Worm (Caenorhabditis elegans) whole organism, L4 larva: ENCODE results near the gene srz-54.

Experiments
- Y105C5A.15 ChIP-seq: fragments of 200-800 bp; sonication (Bioruptor generic); IDR thresholded peaks from 2 replicates; pipeline ENCODE4 v1.3.6; 2022; ENCODE audit warnings: missing genetic modification characterization, missing compliant biosample characterization
- Y75B8A.6 ChIP-seq: fragments of 200-800 bp; sonication (Bioruptor generic); IDR thresholded peaks from 2 replicates; pipeline ENCODE4 v1.3.6; 2022; ENCODE audit warnings: missing genetic modification reagents, missing genetic modification characterization, missing compliant biosample characterization
- ZK546.5 ChIP-seq, 2 experiments: sonication (generic microtip); optimal IDR thresholded peaks; 2 replicates each; lab custom pipeline; 2017; ENCODE audit warnings: missing biosample characterization in 2 of 2, missing genetic modification characterization in 2 of 2
- aha-1 ChIP-seq: fragments of 150-350 bp; peaks from one replicate; lab custom pipeline; 2014; ENCODE audit warnings: missing biosample characterization, missing genetic modification characterization
- attf-4 ChIP-seq: sonication (generic microtip); optimal IDR thresholded peaks from 3 replicates; lab custom pipeline; 2017; ENCODE audit warnings: missing biosample characterization, missing genetic modification characterization
- ceh-20 ChIP-seq: fragments of 200-800 bp; sonication (Bioruptor generic); IDR thresholded peaks from 2 replicates; pipeline ENCODE4 v1.3.6; 2022; ENCODE audit warnings: missing genetic modification reagents, missing genetic modification characterization, missing compliant biosample characterization
- ceh-32 ChIP-seq: sonication (generic microtip); optimal IDR thresholded peaks from 2 replicates; lab custom pipeline; 2016; ENCODE audit warnings: mild to moderate bottlenecking, missing genetic modification characterization, missing compliant biosample characterization; ENCODE audit not compliant: poor library complexity
- ceh-82 ChIP-seq: sonication (generic microtip); optimal IDR thresholded peaks from 2 replicates; lab custom pipeline; 2017; ENCODE audit warnings: missing biosample characterization, missing genetic modification characterization
- daf-19 ChIP-seq: fragments of 200-800 bp; sonication (Bioruptor generic); conservative IDR thresholded peaks from 2 replicates; pipeline ENCODE4 v1.3.6; 2022; ENCODE audit warnings: missing genetic modification characterization, missing compliant biosample characterization
- daf-8 ChIP-seq: fragments of 200-800 bp; sonication (Bioruptor generic); IDR thresholded peaks from 2 replicates; pipeline ENCODE4 v1.3.6; 2022; ENCODE audit warnings: missing genetic modification characterization, missing compliant biosample characterization
- dmd-8 ChIP-seq: fragments of 200-800 bp; sonication (Bioruptor generic); IDR thresholded peaks from 2 replicates; pipeline ENCODE4 v1.3.6; 2022; ENCODE audit warnings: missing genetic modification characterization, missing compliant biosample characterization
- egl-27 ChIP-seq: sonication (generic microtip); optimal IDR thresholded peaks from 3 replicates; lab custom pipeline; 2017; ENCODE audit warnings: missing biosample characterization, missing genetic modification reagents, missing genetic modification characterization
- fkh-10 ChIP-seq: fragments of 150-350 bp; optimal IDR thresholded peaks from 2 replicates; lab custom pipeline; 2014; ENCODE audit warnings: missing biosample characterization, missing genetic modification reagents, missing genetic modification characterization
- hlh-30 ChIP-seq: sonication (generic microtip); optimal IDR thresholded peaks from 2 replicates; lab custom pipeline; 2017; ENCODE audit warnings: antibody characterized with exemption, mild to moderate bottlenecking, missing genetic modification characterization, missing compliant biosample characterization; ENCODE audit not compliant: insufficient read depth
- hmg-1.1 ChIP-seq: fragments of 200-800 bp; sonication (Bioruptor generic); IDR thresholded peaks from 2 replicates; pipeline ENCODE4 v1.3.6; 2022; ENCODE audit warnings: missing genetic modification reagents, missing genetic modification characterization, missing compliant biosample characterization
- lin-15B ChIP-seq: fragments of 150-350 bp; sonication (generic microtip); optimal IDR thresholded peaks from 3 replicates; lab custom pipeline; 2014; ENCODE audit warnings: missing biosample characterization, missing genetic modification characterization
- lir-3 ChIP-seq: sonication (generic microtip); optimal IDR thresholded peaks from 2 replicates; lab custom pipeline; 2016; ENCODE audit warnings: mild to moderate bottlenecking, missing genetic modification characterization, missing compliant biosample characterization
- lsy-2 ChIP-seq, 2 experiments: fragments of 150-350 bp in 1 of 2; sonication (generic microtip) in 1 of 2; optimal IDR thresholded peaks; 2 replicates each; lab custom pipeline; 2014 to 2017; ENCODE audit warnings: missing biosample characterization in 2 of 2, missing genetic modification characterization in 2 of 2
- madf-9 ChIP-seq: fragments of 200-800 bp; sonication (Bioruptor generic); conservative IDR thresholded peaks from 2 replicates; pipeline ENCODE4 v1.3.6; 2022; ENCODE audit warnings: missing genetic modification reagents, missing genetic modification characterization, missing compliant biosample characterization
- mep-1 ChIP-seq: fragments of 150-350 bp; sonication (generic microtip); optimal IDR thresholded peaks from 3 replicates; lab custom pipeline; 2014; ENCODE audit warnings: missing biosample characterization, missing genetic modification characterization
- nhr-111 ChIP-seq: fragments of 200-800 bp; sonication (Bioruptor generic); optimal IDR thresholded peaks from 2 replicates; lab custom pipeline; 2018; ENCODE audit warnings: mild to moderate bottlenecking, missing genetic modification characterization, missing compliant biosample characterization
- nhr-237 ChIP-seq: sonication (generic microtip); optimal IDR thresholded peaks from 2 replicates; lab custom pipeline; 2017; ENCODE audit warnings: missing biosample characterization, missing genetic modification characterization
- nhr-25 ChIP-seq: sonication (generic microtip); optimal IDR thresholded peaks from 2 replicates; lab custom pipeline; 2017; ENCODE audit warnings: missing genetic modification characterization, mild to moderate bottlenecking, missing compliant biosample characterization, antibody characterized with exemption, moderate library complexity, borderline replicate concordance; ENCODE audit not compliant: insufficient read depth
- nhr-6 ChIP-seq: fragments of 150-350 bp; optimal IDR thresholded peaks from 2 replicates; lab custom pipeline; 2014; ENCODE audit warnings: missing biosample characterization, missing genetic modification characterization
- nhr-77 ChIP-seq: fragments of 150-350 bp; optimal IDR thresholded peaks from 2 replicates; lab custom pipeline; 2014; ENCODE audit warnings: missing biosample characterization, missing genetic modification characterization
- pha-4 ChIP-seq, 2 experiments: fragments of 150-350 bp in 1 of 2; fragments of 200-800 bp in 1 of 2; sonication (Bioruptor generic) in 1 of 2; IDR thresholded peaks in 1 of 2; optimal IDR thresholded peaks in 1 of 2; 2 replicates each; pipeline versions ENCODE4 v1.3.6 to Lab custom; 2014 to 2022; ENCODE audit warnings: missing genetic modification characterization in 2 of 2, missing genetic modification reagents in 2 of 2, missing biosample characterization in 1 of 2, missing compliant biosample characterization in 1 of 2
- rbr-2 ChIP-seq: sonication (generic microtip); optimal IDR thresholded peaks from 2 replicates; lab custom pipeline; 2016; ENCODE audit warnings: missing genotype, missing genetic modification characterization, missing compliant biosample characterization
- saeg-2 ChIP-seq: fragments of 200-800 bp; sonication (Bioruptor generic); IDR thresholded peaks from 2 replicates; pipeline ENCODE4 v1.3.6; 2022; ENCODE audit warnings: missing genetic modification reagents, missing genetic modification characterization, missing compliant biosample characterization
- set-16 ChIP-seq: fragments of 200-800 bp; sonication (Bioruptor generic); IDR thresholded peaks from 2 replicates; pipeline ENCODE4 v1.3.6; 2022; ENCODE audit warnings: missing genetic modification reagents, missing genetic modification characterization, missing compliant biosample characterization
- snpc-1.2 ChIP-seq: fragments of 200-800 bp; sonication (Bioruptor generic); IDR thresholded peaks from 2 replicates; pipeline ENCODE4 v1.3.6; 2022; ENCODE audit warnings: missing genetic modification reagents, missing genetic modification characterization, missing compliant biosample characterization
- spr-1 ChIP-seq: sonication (generic microtip); optimal IDR thresholded peaks from 2 replicates; lab custom pipeline; 2016; ENCODE audit warnings: mild to moderate bottlenecking, missing genetic modification characterization, missing compliant biosample characterization
- unc-62 ChIP-seq, 3 experiments: fragments of 150-350 bp in 1 of 3; sonication (generic microtip); optimal IDR thresholded peaks in 2 of 3; peaks in 1 of 3; 1 replicate in 1 of 3; 2 replicates in 2 of 3; lab custom pipeline; 2014 to 2017; ENCODE audit warnings: missing biosample characterization in 3 of 3, missing genetic modification characterization in 3 of 3, missing genetic modification reagents in 3 of 3, missing genotype in 1 of 3
- zfp-3 ChIP-seq: fragments of 200-800 bp; sonication (Bioruptor generic); conservative IDR thresholded peaks from 2 replicates; pipeline ENCODE4 v1.3.6; 2022; ENCODE audit warnings: missing genetic modification reagents, missing genetic modification characterization, missing compliant biosample characterization
- ztf-11 ChIP-seq: fragments of 150-350 bp; optimal IDR thresholded peaks from 2 replicates; lab custom pipeline; 2014; ENCODE audit warnings: missing biosample characterization, missing genetic modification characterization

The srz-54 gene

ce11 chrV:16991734-16992133 lies 11.3 kb downstream of the srz-54 start, which contains the start of gene srz-95:
Gene srz-95 (plus strand): TSS chrV:16992034.
- TF ChIP-seq pha-4 (GFP tag; IDR thresholded peaks at IDR 0.05; lab: Robert Waterston, UW) = no peak
- TF ChIP-seq pha-4 (tag; optimal IDR thresholded peaks at IDR 0.05; lab: Kevin White, UChicago) = no peak
- no peak for TF ChIP-seq nhr-25
- no peak for TF ChIP-seq lin-15B (tag; lab: Kevin White, UChicago)
- TF ChIP-seq snpc-1.2 (GFP tag; lab: Robert Waterston, UW) = no peak
- TF ChIP-seq egl-27 (tag; lab: Kevin White, UChicago) = no peak
- TF ChIP-seq hlh-30 = no peak
- TF ChIP-seq hmg-1.1 (GFP tag; lab: Robert Waterston, UW) = no peak
- no peak for TF ChIP-seq nhr-6 (tag; lab: Kevin White, UChicago)
- TF ChIP-seq daf-8 = no peak
- TF ChIP-seq zfp-3 (GFP tag; lab: Robert Waterston, UW) = no peak

- TF ChIP-seq Y75B8A.6 (GFP tag; lab: Robert Waterston, UW) (no peak), set-16 (peak; percentile 64)
Observed at ce11 chrV:16992383-16992782, 11.9 kb downstream of the srz-54 start.

- TF ChIP-seq nhr-111 (GFP tag; lab: Kevin White, UChicago) = no peak
- no peak for TF ChIP-seq ZK546.5 (tag; optimal IDR thresholded peaks at IDR 0.05; lab: Kevin White, UChicago)
- no peak for TF ChIP-seq pha-4 (GFP tag; IDR thresholded peaks at IDR 0.05; lab: Robert Waterston, UW)
- no peak for TF ChIP-seq pha-4 (tag; optimal IDR thresholded peaks at IDR 0.05; lab: Kevin White, UChicago)
- no peak for TF ChIP-seq nhr-77 (tag; lab: Kevin White, UChicago)
- no peak for TF ChIP-seq mep-1
- TF ChIP-seq lir-3 = no peak
- TF ChIP-seq set-16 = no peak
- TF ChIP-seq fkh-10 (GFP tag; lab: Kevin White, UChicago) = no peak
- TF ChIP-seq rbr-2 = no peak
Observed at ce11 chrV:17000204-17000603, 19.7 kb downstream of the srz-54 start, which contains the start of gene str-217. Gene str-217 (minus strand): TSS chrV:17000304.

- TF ChIP-seq Y105C5A.15 (GFP tag; lab: Robert Waterston, UW) (no peak), unc-62 (GFP tag; optimal IDR thresholded peaks at IDR 0.05 in 1 of 2; lab: Kevin White, UChicago) (peak in 1 of 2 experiments; percentile 92), unc-62 (tag; optimal IDR thresholded peaks at IDR 0.05; lab: Kevin White, UChicago) (no peak), saeg-2 (GFP tag; lab: Robert Waterston, UW) (no peak)
Observed at ce11 chrV:17000635-17001034, 20.2 kb downstream of the srz-54 start.

ce11 chrV:17001167-17001566 lies 20.7 kb downstream of the srz-54 start, which contains the start of gene sri-9:
Gene sri-9 (plus strand): TSS chrV:17001467.
- no peak for TF ChIP-seq nhr-77 (tag; lab: Kevin White, UChicago)

- no peak for TF ChIP-seq lin-15B (tag; lab: Kevin White, UChicago)
- TF ChIP-seq daf-19 (GFP tag; lab: Robert Waterston, UW) = no peak
- TF ChIP-seq aha-1 (tag; lab: Kevin White, UChicago) = no peak
- TF ChIP-seq Y105C5A.15 (GFP tag; lab: Robert Waterston, UW) = no peak
- no peak for TF ChIP-seq nhr-237
- TF ChIP-seq ceh-82 (tag; lab: Kevin White, UChicago) = no peak
- TF ChIP-seq fkh-10 (GFP tag; lab: Kevin White, UChicago) = no peak
- TF ChIP-seq madf-9 (GFP tag; lab: Robert Waterston, UW) = no peak
- no peak for TF ChIP-seq spr-1 (tag; lab: Kevin White, UChicago)
- TF ChIP-seq attf-4 = no peak
- no peak for TF ChIP-seq lsy-2 (tag; optimal IDR thresholded peaks at IDR 0.05; lab: Kevin White, UChicago)
- TF ChIP-seq ztf-11 = no peak
- no peak for TF ChIP-seq Y75B8A.6 (GFP tag; lab: Robert Waterston, UW)
- TF ChIP-seq ceh-32 (tag; lab: Kevin White, UChicago) = no peak
- no peak for TF ChIP-seq ceh-20 (GFP tag; lab: Robert Waterston, UW)
- no peak for TF ChIP-seq lir-3
- no peak for TF ChIP-seq dmd-8 (GFP tag; lab: Robert Waterston, UW)
Observed at ce11 chrV:17005189-17005588, 24.7 kb downstream of the srz-54 start, which contains the start of gene srh-131. Gene srh-131 (plus strand): TSS chrV:17005489.
